Worm (Caenorhabditis elegans) whole organism, L2 larva: Measurements from ENCODE around the gene F32D8.3.

Source experiments
- ZK546.5 ChIP-seq: sonication (generic microtip); optimal IDR thresholded peaks from 2 replicates; lab custom pipeline; 2017; ENCODE audit warnings: missing biosample characterization, missing genetic modification characterization
- alr-1 ChIP-seq: fragments of 150-350 bp; optimal IDR thresholded peaks from 2 replicates; lab custom pipeline; 2014; ENCODE audit warnings: missing biosample characterization, missing genetic modification characterization
- aly-2 ChIP-seq: fragments of 150-350 bp; optimal IDR thresholded peaks from 2 replicates; lab custom pipeline; 2014; ENCODE audit warnings: missing biosample characterization, missing genetic modification characterization
- ama-1 ChIP-seq: fragments of 150-350 bp; optimal IDR thresholded peaks from 2 replicates; lab custom pipeline; 2018; ENCODE audit warnings: inconsistent platforms
- elt-1 ChIP-seq: fragments of 150-350 bp; optimal IDR thresholded peaks from 2 replicates; lab custom pipeline; 2014; ENCODE audit warnings: missing biosample characterization, missing genetic modification characterization
- lin-13 ChIP-seq: fragments of 150-350 bp; optimal IDR thresholded peaks from 2 replicates; lab custom pipeline; 2014; ENCODE audit warnings: missing biosample characterization, missing genetic modification reagents, missing genetic modification characterization
- lin-39 ChIP-seq: fragments of 150-350 bp; optimal IDR thresholded peaks from 2 replicates; lab custom pipeline; 2014; ENCODE audit warnings: missing biosample characterization, missing genetic modification reagents, missing genetic modification characterization
- skn-1 ChIP-seq: sonication (generic microtip); optimal IDR thresholded peaks from 2 replicates; lab custom pipeline; 2017; ENCODE audit warnings: missing biosample characterization, missing genetic modification characterization
- snpc-4 ChIP-seq: fragments of 150-350 bp; optimal IDR thresholded peaks from 2 replicates; lab custom pipeline; 2014; ENCODE audit warnings: missing biosample characterization, missing genetic modification characterization
- unc-55 ChIP-seq: fragments of 150-350 bp; sonication (generic microtip); optimal IDR thresholded peaks from 3 replicates; lab custom pipeline; 2014; ENCODE audit warnings: missing biosample characterization, missing genetic modification reagents, missing genetic modification characterization
- unc-62 ChIP-seq: fragments of 150-350 bp; optimal IDR thresholded peaks from 2 replicates; lab custom pipeline; 2014; ENCODE audit warnings: missing biosample characterization, missing genetic modification reagents, missing genetic modification characterization
- zag-1 ChIP-seq: fragments of 150-350 bp; optimal IDR thresholded peaks from 2 replicates; lab custom pipeline; 2014; ENCODE audit warnings: missing biosample characterization, missing genetic modification characterization
- ztf-1 ChIP-seq: fragments of 200-800 bp; sonication (Bioruptor generic); conservative IDR thresholded peaks from 2 replicates; pipeline ENCODE4 v1.3.6; 2022; ENCODE audit warnings: missing genetic modification characterization, missing compliant biosample characterization
- ztf-11 ChIP-seq: sonication (generic microtip); optimal IDR thresholded peaks from 2 replicates; lab custom pipeline; 2017; ENCODE audit warnings: missing biosample characterization, missing genetic modification characterization

DNA sequence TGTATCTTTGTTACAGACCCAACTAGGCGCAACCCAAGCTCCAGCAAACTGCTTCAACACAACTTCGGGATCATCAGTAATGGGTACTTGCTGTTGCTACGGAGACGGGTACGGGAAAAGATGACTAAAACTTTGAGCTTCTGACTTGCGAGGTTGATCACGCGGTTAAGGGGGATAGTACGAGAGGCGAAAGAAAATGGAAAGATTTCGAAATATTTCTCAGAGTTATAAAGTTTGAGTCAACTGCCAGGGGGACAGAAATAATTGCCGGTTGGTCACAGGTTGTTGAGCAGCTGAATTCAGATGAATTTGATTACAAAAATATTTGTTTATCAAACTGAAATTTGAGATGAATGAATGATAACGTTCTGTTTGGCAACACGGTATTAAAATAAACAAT, 39.0 kb downstream of the F32D8.3 start:
- TF ChIP-seq alr-1 (tag; lab: Kevin White, UChicago): no peak
- no peak for TF ChIP-seq aly-2 (tag; lab: Kevin White, UChicago)
- no peak for TF ChIP-seq unc-62 (GFP tag; lab: Kevin White, UChicago)
- TF ChIP-seq ZK546.5 (tag; lab: Kevin White, UChicago): no peak
- TF ChIP-seq ztf-1 (GFP tag; lab: Robert Waterston, UW): no peak
- TF ChIP-seq ama-1 (lab: Kevin White, UChicago): no peak
- no peak for TF ChIP-seq lin-13
- TF ChIP-seq lin-39: no peak
- no peak for TF ChIP-seq snpc-4
- TF ChIP-seq ztf-11 (tag; lab: Kevin White, UChicago): no peak
- TF ChIP-seq unc-55: no peak
- TF ChIP-seq skn-1 (tag; lab: Kevin White, UChicago): no peak
- TF ChIP-seq zag-1 (tag; lab: Kevin White, UChicago): no peak
- no peak for TF ChIP-seq elt-1
